Fruit fly (Drosophila melanogaster) whole organism, embryonic: ENCODE measurements around the gene CG3529.

Experiments used
- Abd-B ChIP-seq: fragments of 200-800 bp; sonication (Bioruptor generic); optimal IDR thresholded peaks from 2 replicates; lab custom pipeline; 2018; ENCODE audit warnings: missing biosample characterization, mild to moderate bottlenecking, missing genetic modification characterization, moderate library complexity
- Antp ChIP-seq: fragments of 200-800 bp; sonication (Bioruptor generic); optimal IDR thresholded peaks from 3 replicates; lab custom pipeline; 2016; ENCODE audit warnings: missing biosample characterization, missing genetic modification characterization
- B-H1 ChIP-seq: fragments of 200-800 bp; sonication (Bioruptor generic); IDR thresholded peaks from 3 replicates; pipeline ENCODE4 v1.3.6; 2022; ENCODE audit warnings: missing biosample characterization, missing genetic modification characterization
- BEAF-32 ChIP-seq: fragments of 200-800 bp; sonication (Bioruptor generic); optimal IDR thresholded peaks from 3 replicates; lab custom pipeline; 2017; ENCODE audit warnings: missing biosample characterization, missing genetic modification characterization, mild to moderate bottlenecking, moderate library complexity, missing genetic modification reagents
- CG12219 ChIP-seq: fragments of 200-800 bp; sonication (Bioruptor generic); optimal IDR thresholded peaks from 3 replicates; lab custom pipeline; 2018; ENCODE audit warnings: missing biosample characterization, mild to moderate bottlenecking, missing genetic modification characterization
- CG14014 ChIP-seq: fragments of 200-800 bp; sonication (Bioruptor generic); IDR thresholded peaks from 2 replicates; pipeline ENCODE4 v1.3.6; 2022; ENCODE audit warnings: missing biosample characterization, missing genetic modification characterization
- CG14667 ChIP-seq: fragments of 200-800 bp; sonication (Bioruptor generic); IDR thresholded peaks from 2 replicates; pipeline ENCODE4 v1.3.6; 2022; ENCODE audit warnings: missing biosample characterization, missing genetic modification characterization
- CG17385 ChIP-seq: fragments of 200-800 bp; sonication (Bioruptor generic); optimal IDR thresholded peaks from 3 replicates; lab custom pipeline; 2018; ENCODE audit warnings: missing biosample characterization, mild to moderate bottlenecking, missing genetic modification characterization
- CG17612 ChIP-seq: fragments of 200-800 bp; sonication (Bioruptor generic); IDR thresholded peaks from 2 replicates; pipeline ENCODE4 v1.3.6; 2022; ENCODE audit warnings: missing biosample characterization, missing genetic modification characterization
- CG17829 ChIP-seq: fragments of 200-800 bp; optimal IDR thresholded peaks from 2 replicates; lab custom pipeline; 2019; ENCODE audit warnings: missing biosample characterization, mild to moderate bottlenecking, missing genetic modification characterization, moderate library complexity
- CG4360 ChIP-seq: fragments of 200-800 bp; sonication (Bioruptor generic); IDR thresholded peaks from 2 replicates; pipeline ENCODE4 v1.3.6; 2022; ENCODE audit warnings: missing biosample characterization, missing genetic modification characterization
- CG4424 ChIP-seq: fragments of 200-800 bp; sonication (Bioruptor generic); optimal IDR thresholded peaks from 3 replicates; lab custom pipeline; 2016; ENCODE audit warnings: missing biosample characterization, missing genetic modification characterization
- CG7839 ChIP-seq: fragments of 200-800 bp; sonication (Bioruptor generic); optimal IDR thresholded peaks from 3 replicates; lab custom pipeline; 2018; ENCODE audit warnings: missing biosample characterization, mild to moderate bottlenecking, missing genetic modification characterization, moderate library complexity
- CG7987 ChIP-seq: fragments of 200-800 bp; sonication (Bioruptor generic); optimal IDR thresholded peaks from 2 replicates; lab custom pipeline; 2018; ENCODE audit warnings: missing biosample characterization, mild to moderate bottlenecking, missing genetic modification characterization, moderate library complexity
- CG9727 ChIP-seq: fragments of 200-800 bp; sonication (Bioruptor generic); optimal IDR thresholded peaks from 3 replicates; lab custom pipeline; 2017; ENCODE audit warnings: missing biosample characterization, mild to moderate bottlenecking, missing genetic modification characterization
- D19A ChIP-seq: fragments of 200-800 bp; optimal IDR thresholded peaks from 3 replicates; lab custom pipeline; 2019; ENCODE audit warnings: missing biosample characterization, mild to moderate bottlenecking, missing genetic modification characterization, moderate library complexity
- Drgx ChIP-seq: fragments of 200-800 bp; sonication (Bioruptor generic); IDR thresholded peaks from 2 replicates; pipeline ENCODE4 v1.3.6; 2022; ENCODE audit warnings: missing biosample characterization, missing genetic modification characterization
- Eip74EF ChIP-seq, 2 experiments: fragments of 200-800 bp in 1 of 2; fragments of >200 bp in 1 of 2; sonication (Bioruptor generic) in 1 of 2; optimal IDR thresholded peaks; 2 replicates each; lab custom pipeline; 2017 to 2019; ENCODE audit warnings: missing biosample characterization in 2 of 2, missing genetic modification characterization in 2 of 2, mild to moderate bottlenecking in 1 of 2, moderate library complexity in 1 of 2
- Gsc ChIP-seq: fragments of 200-800 bp; sonication (Bioruptor generic); IDR thresholded peaks from 2 replicates; pipeline ENCODE4 v1.3.6; 2022; ENCODE audit warnings: missing biosample characterization, missing genetic modification characterization
- HHEX ChIP-seq: fragments of 200-800 bp; sonication (Bioruptor generic); optimal IDR thresholded peaks from 3 replicates; lab custom pipeline; 2017; ENCODE audit warnings: missing biosample characterization, mild to moderate bottlenecking, missing genetic modification characterization, missing genetic modification reagents
- Hand ChIP-seq: fragments of 200-800 bp; sonication (Bioruptor generic); optimal IDR thresholded peaks from 2 replicates; lab custom pipeline; 2017; ENCODE audit warnings: mild to moderate bottlenecking, missing biosample characterization, missing genetic modification reagents, missing genetic modification characterization
- Hr3 ChIP-seq: fragments of 200-800 bp; sonication (Bioruptor generic); optimal IDR thresholded peaks from 3 replicates; lab custom pipeline; 2016; ENCODE audit warnings: missing biosample characterization, missing genetic modification characterization
- Oaz ChIP-seq: fragments of 200-800 bp; sonication (Bioruptor generic); IDR thresholded peaks from 2 replicates; pipeline ENCODE4 v1.3.6; 2022; ENCODE audit warnings: missing biosample characterization, missing genetic modification characterization
- Rx ChIP-seq: fragments of 200-800 bp; sonication (Bioruptor generic); IDR thresholded peaks from 2 replicates; pipeline ENCODE4 v1.3.6; 2022; ENCODE audit warnings: missing biosample characterization, missing genetic modification characterization
- TFAM ChIP-seq: fragments of 200-800 bp; sonication (Bioruptor generic); optimal IDR thresholded peaks from 2 replicates; lab custom pipeline; 2017; ENCODE audit warnings: missing biosample characterization, missing genetic modification characterization, inconsistent platforms
- bab2 ChIP-seq: fragments of 200-800 bp; sonication (Bioruptor generic); optimal IDR thresholded peaks from 2 replicates; lab custom pipeline; 2016; ENCODE audit warnings: missing biosample characterization, missing genetic modification characterization
- cas ChIP-seq: fragments of 200-800 bp; sonication (Bioruptor generic); IDR thresholded peaks from 2 replicates; pipeline ENCODE4 v1.3.6; 2022; ENCODE audit warnings: missing biosample characterization, missing genetic modification characterization
- caup ChIP-seq: fragments of 200-800 bp; sonication (Bioruptor generic); optimal IDR thresholded peaks from 3 replicates; lab custom pipeline; 2017; ENCODE audit warnings: missing biosample characterization, mild to moderate bottlenecking, missing genetic modification characterization, moderate library complexity; ENCODE audit not compliant: severe bottlenecking
- emc ChIP-seq: fragments of 200-800 bp; sonication (Bioruptor generic); optimal IDR thresholded peaks from 2 replicates; lab custom pipeline; 2016; ENCODE audit warnings: missing biosample characterization, missing genetic modification characterization
- en ChIP-seq: fragments of 200-800 bp; sonication (Bioruptor generic); optimal IDR thresholded peaks from 2 replicates; lab custom pipeline; 2016; ENCODE audit warnings: missing biosample characterization, missing genetic modification characterization
- fd96Cb ChIP-seq: fragments of 200-800 bp; sonication (Bioruptor generic); optimal IDR thresholded peaks from 2 replicates; lab custom pipeline; 2018; ENCODE audit warnings: missing biosample characterization, mild to moderate bottlenecking, missing genetic modification characterization, moderate library complexity
- grau ChIP-seq: fragments of 200-800 bp; optimal IDR thresholded peaks from 3 replicates; lab custom pipeline; 2019; ENCODE audit warnings: missing biosample characterization, mild to moderate bottlenecking, missing genetic modification characterization, moderate library complexity
- gsb-n ChIP-seq: fragments of 200-800 bp; sonication (Bioruptor generic); optimal IDR thresholded peaks from 3 replicates; lab custom pipeline; 2018; ENCODE audit warnings: missing biosample characterization, mild to moderate bottlenecking, missing genetic modification characterization
- kni ChIP-seq: fragments of 200-800 bp; sonication (Bioruptor generic); optimal IDR thresholded peaks from 3 replicates; lab custom pipeline; 2017; ENCODE audit warnings: mild to moderate bottlenecking, missing biosample characterization, missing genetic modification reagents, missing genetic modification characterization
- lmd ChIP-seq: fragments of 200-800 bp; sonication (Bioruptor generic); IDR thresholded peaks from 2 replicates; pipeline ENCODE4 v1.3.6; 2022; ENCODE audit warnings: missing biosample characterization, missing genetic modification characterization
- nerfin-2 ChIP-seq: fragments of 200-800 bp; sonication (Bioruptor generic); IDR thresholded peaks from 2 replicates; pipeline ENCODE4 v1.3.6; 2022; ENCODE audit warnings: missing biosample characterization, missing genetic modification characterization; ENCODE audit not compliant: partially characterized antibody
- pan ChIP-seq, 4 experiments: fragments of >200 bp in 3 of 4; fragments of 200-800 bp in 1 of 4; sonication (Bioruptor generic) in 1 of 4; optimal IDR thresholded peaks in 3 of 4; IDR thresholded peaks in 1 of 4; 2 replicates each; pipeline versions ENCODE4 v1.3.6 to Lab custom; 2017 to 2022; ENCODE audit warnings: missing biosample characterization in 2 of 4, missing genetic modification characterization in 2 of 4, mixed read lengths in 1 of 4
- prd ChIP-seq, 3 experiments: fragments of >200 bp in 2 of 3; fragments of 200-800 bp in 1 of 3; sonication (Bioruptor generic) in 1 of 3; optimal IDR thresholded peaks in 2 of 3; IDR thresholded peaks in 1 of 3; 2 replicates in 2 of 3; 3 replicates in 1 of 3; pipeline versions ENCODE4 v1.3.6 to Lab custom; 2017 to 2022; ENCODE audit warnings: missing biosample characterization in 1 of 3, missing genetic modification characterization in 1 of 3
- pum ChIP-seq: fragments of 200-800 bp; sonication (Bioruptor generic); optimal IDR thresholded peaks from 2 replicates; lab custom pipeline; 2016; ENCODE audit warnings: missing biosample characterization, missing genetic modification characterization
- ranshi ChIP-seq: fragments of 200-800 bp; sonication (Bioruptor generic); IDR thresholded peaks from 2 replicates; pipeline ENCODE4 v1.3.6; 2022; ENCODE audit warnings: missing biosample characterization, missing genetic modification characterization
- sr ChIP-seq: fragments of 200-800 bp; sonication (Bioruptor generic); IDR thresholded peaks from 3 replicates; pipeline ENCODE4 v1.3.6; 2022; ENCODE audit warnings: missing biosample characterization, missing genetic modification characterization
- sug ChIP-seq: fragments of 200-800 bp; optimal IDR thresholded peaks from 2 replicates; lab custom pipeline; 2019; ENCODE audit warnings: missing biosample characterization, mild to moderate bottlenecking, missing genetic modification characterization, moderate library complexity
- tap ChIP-seq: fragments of 200-800 bp; optimal IDR thresholded peaks from 3 replicates; lab custom pipeline; 2019; ENCODE audit warnings: missing biosample characterization, mild to moderate bottlenecking, missing genetic modification characterization, moderate library complexity
- toy ChIP-seq: fragments of 200-800 bp; sonication (Bioruptor generic); IDR thresholded peaks from 2 replicates; pipeline ENCODE4 v1.3.6; 2022; ENCODE audit warnings: missing biosample characterization, missing genetic modification characterization
- vfl ChIP-seq: fragments of 200-800 bp; sonication (Bioruptor generic); optimal IDR thresholded peaks from 2 replicates; lab custom pipeline; 2016; ENCODE audit warnings: missing biosample characterization, missing genetic modification characterization
- vnd ChIP-seq: fragments of 200-800 bp; sonication (Bioruptor generic); IDR thresholded peaks from 3 replicates; pipeline ENCODE4 v1.3.6; 2022; ENCODE audit warnings: missing biosample characterization, missing genetic modification characterization; ENCODE audit not compliant: partially characterized antibody
- wdn ChIP-seq: fragments of 200-800 bp; sonication (Bioruptor generic); IDR thresholded peaks from 2 replicates; pipeline ENCODE4 v1.3.6; 2022; ENCODE audit warnings: missing biosample characterization, missing genetic modification characterization

CG3529 gene

dm6 chr3L:9420054-9420818 is 26.4 kb upstream of the CG3529 start (continued):
- TF ChIP-seq toy (no peak), Gsc (GFP tag; lab: Robert Waterston, UW) (0 out of 2 replicates have a peak, but pooled peaks have one; percentile 32), Hr3 (peak; percentile 11), B-H1 (GFP tag; lab: Robert Waterston, UW) (no peak), Rx (GFP tag; lab: Robert Waterston, UW) (peak; percentile 34; the same call in 1 of the 2 replicates), wdn (GFP tag; lab: Robert Waterston, UW) (no peak; the same call in 1 of the 2 replicates), CG17385 (peak; percentile 11), kni (GFP tag; lab: Kevin White, UChicago) (no peak), Drgx (peak; percentile 95), tap (tag; lab: Kevin White, UChicago) (peak; percentile 44), prd (optimal IDR thresholded peaks at IDR 0.05; lab: Kevin White, UChicago) (no peak), prd (GFP tag; IDR thresholded peaks at IDR 0.05; lab: Robert Waterston, UW) (peak; percentile 56; the same call in 2 of the 3 replicates), nerfin-2 (no peak), bab2 (peak; percentile 18), Eip74EF (GFP tag; optimal IDR thresholded peaks at IDR 0.05; lab: Kevin White, UChicago) (peak in 1 of 2 experiments; percentile 53), pan (optimal IDR thresholded peaks at IDR 0.05; lab: Kevin White, UChicago) (no peak), pan (GFP tag; optimal IDR thresholded peaks at IDR 0.05 in 1 of 2, IDR thresholded peaks at IDR 0.05 in 1 of 2) (peak in 1 of 2 experiments; percentile 63), vnd (GFP tag; lab: Robert Waterston, UW) (no peak), fd96Cb (peak; percentile 39), BEAF-32 (GFP tag; lab: Kevin White, UChicago) (no peak), Hand (GFP tag; lab: Kevin White, UChicago) (no peak), CG4424 (peak; percentile 51), CG7987 (no peak), CG17612 (GFP tag; lab: Robert Waterston, UW) (no peak), Abd-B (GFP tag; lab: Kevin White, UChicago) (peak; percentile 4), gsb-n (tag; lab: Kevin White, UChicago) (peak; percentile 35), Antp (GFP tag; lab: Kevin White, UChicago) (no peak), Oaz (GFP tag; lab: Robert Waterston, UW) (no peak), TFAM (no peak), lmd (GFP tag; lab: Robert Waterston, UW) (peak; percentile 41; the same call in 1 of the 2 replicates), ranshi (GFP tag; lab: Robert Waterston, UW) (no peak), caup (GFP tag; lab: Kevin White, UChicago) (peak; percentile 17), en (peak; percentile 3), cas (no peak), sug (peak; percentile 90), pum (GFP tag; lab: Kevin White, UChicago) (peak; percentile 12), emc (GFP tag; lab: Kevin White, UChicago) (no peak), CG4360 (GFP tag; lab: Robert Waterston, UW) (0 out of 2 replicates have a peak, but pooled peaks have one; percentile 13), D19A (tag; lab: Kevin White, UChicago) (peak; percentile 47), CG14667 (GFP tag; lab: Robert Waterston, UW) (peak; percentile 18; the same call in 1 of the 2 replicates), CG7839 (tag; lab: Kevin White, UChicago) (peak; percentile 58), CG9727 (GFP tag; lab: Kevin White, UChicago) (peak; percentile 43), sr (GFP tag; lab: Robert Waterston, UW) (no peak), vfl (GFP tag; lab: Kevin White, UChicago) (no peak), CG17829 (tag; lab: Kevin White, UChicago) (peak; percentile 2), CG12219 (peak; percentile 22), HHEX (peak; percentile 42), grau (tag; lab: Kevin White, UChicago) (peak; percentile 50), CG14014 (peak; percentile 53; the same call in 1 of the 2 replicates)
